Worm (Caenorhabditis elegans): Measurements from ENCODE around the gene flp-34.
A peak's percentile ranks its signal among the peaks of the same experiment; 100 is the strongest.

flp-34 gene

ce11 chrV:1003826-1004225 is 29.4 kb downstream of the flp-34 start (continued):
- TF ChIP-seq C08G9.2 (tag; optimal IDR thresholded peaks at IDR 0.05) (peak; percentile 97), zip-5 (tag; optimal IDR thresholded peaks at IDR 0.05) (peak; percentile 99), ceh-2 (tag; optimal IDR thresholded peaks at IDR 0.05) (peak; percentile 99), sdc-2 (tag; optimal IDR thresholded peaks at IDR 0.05) (peak; percentile 72), pat-9 (tag; optimal IDR thresholded peaks at IDR 0.05) (no peak), ahr-1 (tag; optimal IDR thresholded peaks at IDR 0.05) (peak; percentile 96), pag-3 (tag; optimal IDR thresholded peaks at IDR 0.05; ENCODE audit: borderline replicate concordance) (peak; percentile 79), C38D4.7 (GFP tag; optimal IDR thresholded peaks at IDR 0.05) (peak; percentile 68), ztf-16 (tag; optimal IDR thresholded peaks at IDR 0.05) (peak; percentile 86), K02D7.2 (tag; optimal IDR thresholded peaks at IDR 0.05) (peak; percentile 49), syd-9 (tag; optimal IDR thresholded peaks at IDR 0.05) (peak; percentile 89), elt-4 (tag; optimal IDR thresholded peaks at IDR 0.05) (no peak), lin-11 (tag; optimal IDR thresholded peaks at IDR 0.05) (no peak), eyg-1 (tag; optimal IDR thresholded peaks at IDR 0.05) (peak; percentile 94), K09A11.1 (tag; optimal IDR thresholded peaks at IDR 0.05; ENCODE audit: insufficient read depth) (no peak), ceh-45 (GFP tag; IDR thresholded peaks at IDR 0.05) (no peak), hlh-30 (tag; optimal IDR thresholded peaks at IDR 0.05; ENCODE audit: insufficient read depth) (no peak), gmeb-2 (tag; optimal IDR thresholded peaks at IDR 0.05) (peak; percentile 41), tbx-7 (tag; optimal IDR thresholded peaks at IDR 0.05) (peak; percentile 99), ceh-48 (tag; optimal IDR thresholded peaks at IDR 0.05) (no peak), pqm-1 (tag; optimal IDR thresholded peaks at IDR 0.05) (peak; percentile 96), ceh-9 (tag; optimal IDR thresholded peaks at IDR 0.05) (no peak), pax-1 (tag; optimal IDR thresholded peaks at IDR 0.05) (no peak), odd-2 (tag; optimal IDR thresholded peaks at IDR 0.05) (no peak), npax-4 (tag; optimal IDR thresholded peaks at IDR 0.05) (peak; percentile 29), ceh-6 (GFP tag; optimal IDR thresholded peaks at IDR 0.05) (peak; percentile 6), ets-4 (tag; optimal IDR thresholded peaks at IDR 0.05) (peak; percentile 98), ama-1 (optimal IDR thresholded peaks at IDR 0.05) (no peak), sox-4 (tag; optimal IDR thresholded peaks at IDR 0.05) (peak; percentile 46), fkh-6 (tag; optimal IDR thresholded peaks at IDR 0.05) (peak; percentile 80), T23F11.4 (GFP tag; optimal IDR thresholded peaks at IDR 0.05) (peak; percentile 33), Y22D7AL.16 (tag; optimal IDR thresholded peaks at IDR 0.05) (peak; percentile 35), ceh-18 (tag; optimal IDR thresholded peaks at IDR 0.05) (peak; percentile 57), hlh-13 (GFP tag; optimal IDR thresholded peaks at IDR 0.05) (no peak), ref-2 (tag; optimal IDR thresholded peaks at IDR 0.05) (peak; percentile 97), F13H6.1 (tag; optimal IDR thresholded peaks at IDR 0.05) (peak; percentile 88), rnt-1 (tag; optimal IDR thresholded peaks at IDR 0.05) (peak; percentile 83), madf-2 (tag; optimal IDR thresholded peaks at IDR 0.05) (peak; percentile 65), hlh-6 (tag; optimal IDR thresholded peaks at IDR 0.05) (peak; percentile 36), fkh-10 (GFP tag; optimal IDR thresholded peaks at IDR 0.05) (no peak), ceh-22 (tag; optimal IDR thresholded peaks at IDR 0.05) (no peak), mec-3 (tag; optimal IDR thresholded peaks at IDR 0.05; ENCODE audit: borderline replicate concordance) (peak; percentile 90), dve-1 (tag; optimal IDR thresholded peaks at IDR 0.05) (no peak)

ce11 chrV:1003400-1003799 is 29.8 kb downstream of the flp-34 start, which contains the start of gene Y50D4C.5:
TSS of gene Y50D4C.5 (minus strand) at chrV:1003744.
- TF ChIP-seq hlh-13 (GFP tag; optimal IDR thresholded peaks at IDR 0.05): no peak
- TF ChIP-seq unc-3 (GFP tag; conservative IDR thresholded peaks at IDR 0.05): no peak
- no peak for TF ChIP-seq unc-3 (tag; optimal IDR thresholded peaks at IDR 0.05)
- no peak for TF ChIP-seq nfya-1 (tag; optimal IDR thresholded peaks at IDR 0.05)
- no peak for TF ChIP-seq madf-2 (tag; optimal IDR thresholded peaks at IDR 0.05)
- no peak for TF ChIP-seq hlh-15 (tag; optimal IDR thresholded peaks at IDR 0.05)

Measured in whole organism, late embryonic.